Worm (Caenorhabditis elegans) whole organism, early embryonic: ENCODE results near the gene Y110A2AL.3.

Experiments used
- F13C5.2 ChIP-seq: sonication (generic microtip); optimal IDR thresholded peaks from 2 replicates; lab custom pipeline; 2017; ENCODE audit warnings: mild to moderate bottlenecking, missing genetic modification characterization, inconsistent platforms, missing compliant biosample characterization
- aly-1 ChIP-seq: sonication (generic microtip); optimal IDR thresholded peaks from 2 replicates; lab custom pipeline; 2016; ENCODE audit warnings: missing genetic modification characterization, missing compliant biosample characterization
- ama-1 ChIP-seq: fragments of 150-350 bp; optimal IDR thresholded peaks from 2 replicates; lab custom pipeline; 2014
- ceh-13 ChIP-seq: fragments of 200-800 bp; sonication (Bioruptor generic); optimal IDR thresholded peaks from 2 replicates; lab custom pipeline; 2018; ENCODE audit warnings: mild to moderate bottlenecking, missing genetic modification characterization, missing compliant biosample characterization
- ceh-36 ChIP-seq: sonication (generic microtip); optimal IDR thresholded peaks from 2 replicates; lab custom pipeline; 2016; ENCODE audit warnings: missing genetic modification characterization, inconsistent platforms, missing compliant biosample characterization
- flt-1 ChIP-seq: fragments of 200-800 bp; sonication (Bioruptor generic); IDR thresholded peaks from 2 replicates; pipeline ENCODE4 v1.3.6; 2022; ENCODE audit warnings: missing genetic modification characterization, missing compliant biosample characterization
- hmbx-1 ChIP-seq: sonication (generic microtip); optimal IDR thresholded peaks from 2 replicates; lab custom pipeline; 2016; ENCODE audit warnings: mild to moderate bottlenecking, missing genetic modification characterization, missing compliant biosample characterization
- hmg-4 ChIP-seq: fragments of 200-800 bp; sonication (Bioruptor generic); optimal IDR thresholded peaks from 2 replicates; lab custom pipeline; 2018; ENCODE audit warnings: mild to moderate bottlenecking, missing genetic modification characterization, missing compliant biosample characterization
- pes-1 ChIP-seq: fragments of 200-800 bp; sonication (Bioruptor generic); IDR thresholded peaks from 2 replicates; pipeline ENCODE4 v1.3.6; 2022; ENCODE audit warnings: missing genetic modification reagents, missing genetic modification characterization, missing compliant biosample characterization
- scrt-1 ChIP-seq: fragments of 200-800 bp; sonication (Bioruptor generic); IDR thresholded peaks from 2 replicates; pipeline ENCODE4 v1.3.6; 2022; ENCODE audit warnings: missing genetic modification characterization, missing compliant biosample characterization
- tbx-11 ChIP-seq: fragments of 200-800 bp; sonication (Bioruptor generic); IDR thresholded peaks from 2 replicates; pipeline ENCODE4 v1.3.6; 2022; ENCODE audit warnings: missing genetic modification characterization, missing compliant biosample characterization
- tbx-37 ChIP-seq: fragments of 200-800 bp; sonication (Bioruptor generic); conservative IDR thresholded peaks from 2 replicates; pipeline ENCODE4 v1.3.6; 2022; ENCODE audit warnings: missing genetic modification reagents, missing genetic modification characterization, missing compliant biosample characterization
- tra-4 ChIP-seq: sonication (generic microtip); optimal IDR thresholded peaks from 2 replicates; lab custom pipeline; 2017; ENCODE audit warnings: missing genetic modification characterization, missing compliant biosample characterization

DNA sequence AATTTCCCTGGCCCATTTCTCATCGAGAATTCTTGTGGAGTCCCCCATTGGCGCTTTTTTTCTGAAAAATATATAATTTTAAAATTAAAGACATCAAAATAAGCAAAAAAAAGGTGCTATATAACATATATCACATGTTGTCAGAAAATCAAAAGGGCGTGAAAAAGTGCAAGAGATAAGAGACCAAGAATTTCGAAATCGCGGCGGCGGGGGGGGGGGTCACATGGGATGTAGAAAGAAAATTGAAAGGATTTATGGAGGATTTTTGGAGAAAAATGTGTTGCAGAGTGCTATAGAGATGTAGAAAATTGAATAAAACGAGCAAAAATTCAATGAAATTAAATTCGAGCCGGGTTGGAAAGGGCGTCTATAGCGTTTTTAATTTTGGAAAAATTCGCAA is 35.7 kb upstream of the Y110A2AL.3 start, which contains the start of gene K12H6.6:
- TF ChIP-seq ama-1 = no peak
- TF ChIP-seq F13C5.2 (tag; lab: Kevin White, UChicago) = no peak
- no peak for TF ChIP-seq tra-4 (tag; lab: Kevin White, UChicago)
- TF ChIP-seq hmg-4 (GFP tag; lab: Kevin White, UChicago) = no peak
- TF ChIP-seq ceh-36 (tag; lab: Kevin White, UChicago) = no peak
- TF ChIP-seq hmbx-1 (tag; lab: Kevin White, UChicago) = no peak
- no peak for TF ChIP-seq aly-1 (tag; lab: Kevin White, UChicago)
- TF ChIP-seq pes-1 (GFP tag; lab: Robert Waterston, UW) = no peak
- no peak for TF ChIP-seq scrt-1 (GFP tag; lab: Robert Waterston, UW)
- no peak for TF ChIP-seq flt-1 (GFP tag; lab: Robert Waterston, UW)
- no peak for TF ChIP-seq tbx-11
- no peak for TF ChIP-seq tbx-37
- TF ChIP-seq ceh-13 (GFP tag; lab: Kevin White, UChicago) = no peak
